Worm (Caenorhabditis elegans) whole organism, L3 larva: ENCODE data around the gene W01D2.1.

Source experiments
- ama-1 ChIP-seq: fragments of 150-350 bp; optimal IDR thresholded peaks from 2 replicates; lab custom pipeline; 2018
- ceh-28 ChIP-seq: fragments of 150-350 bp; optimal IDR thresholded peaks from 2 replicates; lab custom pipeline; 2014; ENCODE audit warnings: missing biosample characterization, missing genetic modification reagents, missing genetic modification characterization
- ceh-82 ChIP-seq: fragments of 150-350 bp; optimal IDR thresholded peaks from 2 replicates; lab custom pipeline; 2014; ENCODE audit warnings: missing biosample characterization, missing genetic modification characterization
- daf-12 ChIP-seq: fragments of 150-350 bp; optimal IDR thresholded peaks from 2 replicates; lab custom pipeline; 2014; ENCODE audit warnings: missing biosample characterization, missing genetic modification reagents, missing genetic modification characterization
- elt-3 ChIP-seq, 3 experiments: fragments of 150-350 bp in 1 of 3; sonication (generic microtip) in 2 of 3; optimal IDR thresholded peaks; 2 replicates in 2 of 3; 4 replicates in 1 of 3; lab custom pipeline; 2014 to 2017; ENCODE audit warnings: missing biosample characterization in 3 of 3, missing genetic modification characterization in 3 of 3
- fkh-2 ChIP-seq: fragments of 150-350 bp; optimal IDR thresholded peaks from 2 replicates; lab custom pipeline; 2014; ENCODE audit warnings: missing biosample characterization, missing genetic modification reagents, missing genetic modification characterization
- hmg-11 ChIP-seq: sonication (generic microtip); optimal IDR thresholded peaks from 2 replicates; lab custom pipeline; 2016; ENCODE audit warnings: missing genetic modification characterization, missing compliant biosample characterization
- jun-1 ChIP-seq: fragments of 150-350 bp; optimal IDR thresholded peaks from 2 replicates; lab custom pipeline; 2014; ENCODE audit warnings: missing biosample characterization, missing genetic modification reagents, missing genetic modification characterization
- lin-15B ChIP-seq: fragments of 150-350 bp; optimal IDR thresholded peaks from 2 replicates; lab custom pipeline; 2014; ENCODE audit warnings: missing biosample characterization, missing genetic modification characterization
- mdl-1 ChIP-seq: fragments of 150-350 bp; optimal IDR thresholded peaks from 2 replicates; lab custom pipeline; 2014; ENCODE audit warnings: missing biosample characterization, missing genetic modification characterization
- nfya-1 ChIP-seq: sonication (generic microtip); optimal IDR thresholded peaks from 2 replicates; lab custom pipeline; 2017; ENCODE audit warnings: missing genetic modification characterization, mild to moderate bottlenecking, missing compliant biosample characterization, antibody characterized with exemption, moderate library complexity; ENCODE audit not compliant: insufficient read depth
- nhr-23 ChIP-seq: fragments of 150-350 bp; optimal IDR thresholded peaks from 2 replicates; lab custom pipeline; 2014; ENCODE audit warnings: missing biosample characterization, missing genetic modification reagents, missing genetic modification characterization
- nhr-67 ChIP-seq: fragments of 150-350 bp; optimal IDR thresholded peaks from 2 replicates; lab custom pipeline; 2014; ENCODE audit warnings: missing biosample characterization, missing genetic modification characterization
- nhr-77 ChIP-seq: fragments of 150-350 bp; optimal IDR thresholded peaks from 2 replicates; lab custom pipeline; 2014; ENCODE audit warnings: missing biosample characterization, missing genetic modification characterization
- pqm-1 ChIP-seq: fragments of 150-350 bp; optimal IDR thresholded peaks from 2 replicates; lab custom pipeline; 2017; ENCODE audit warnings: missing biosample characterization, missing genetic modification characterization, inconsistent platforms
- skn-1 ChIP-seq: fragments of 150-350 bp; optimal IDR thresholded peaks from 2 replicates; lab custom pipeline; 2014; ENCODE audit warnings: missing biosample characterization, missing genetic modification characterization
- snpc-4 ChIP-seq: fragments of 150-350 bp; optimal IDR thresholded peaks from 2 replicates; lab custom pipeline; 2014; ENCODE audit warnings: missing biosample characterization, missing genetic modification characterization
- ztf-4 ChIP-seq: fragments of 150-350 bp; optimal IDR thresholded peaks from 2 replicates; lab custom pipeline; 2014; ENCODE audit warnings: missing biosample characterization, missing genetic modification characterization

The W01D2.1 gene

DNA sequence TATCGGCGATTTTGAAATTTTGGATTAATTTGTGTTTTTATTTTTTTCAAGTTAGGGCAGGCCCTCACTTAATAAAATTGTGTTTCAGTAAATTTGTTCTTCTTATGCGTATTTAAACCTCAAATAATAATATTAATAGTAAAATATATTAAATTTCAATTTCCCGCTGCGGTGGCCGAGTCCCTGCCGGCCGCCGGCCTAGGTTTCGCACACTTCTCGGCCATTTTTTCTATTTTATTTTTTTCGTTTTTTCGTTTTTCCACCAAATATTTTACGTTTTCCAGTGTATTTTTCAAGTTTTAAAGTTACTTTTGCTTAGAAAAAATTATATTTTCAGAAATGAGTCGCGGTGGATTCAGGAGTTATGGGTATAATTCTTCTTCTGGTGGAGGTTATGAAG is 41.6 kb downstream of the W01D2.1 start, which contains the start of gene rbm-28:
Gene rbm-28, plus strand, starts transcription at position 338 of the 400 bp plus-strand sequence.
- TF ChIP-seq hmg-11 (tag; lab: Kevin White, UChicago), result peak; percentile 40
- no peak for TF ChIP-seq ztf-4 (tag; lab: Kevin White, UChicago)
- TF ChIP-seq nhr-67, result no peak
- TF ChIP-seq ceh-28, result no peak
- no peak for TF ChIP-seq fkh-2
- peak; percentile 35 for TF ChIP-seq snpc-4
- no peak for TF ChIP-seq nhr-77
- TF ChIP-seq nfya-1 (tag; lab: Kevin White, UChicago), result peak; percentile 31
- no peak for TF ChIP-seq elt-3 (tag; optimal IDR thresholded peaks at IDR 0.05; lab: Kevin White, UChicago)
- no peak for TF ChIP-seq mdl-1 (tag; lab: Kevin White, UChicago)
- TF ChIP-seq lin-15B (tag; lab: Kevin White, UChicago), result peak; percentile 54
- no peak for TF ChIP-seq jun-1 (tag; lab: Kevin White, UChicago)
- TF ChIP-seq nhr-23 (tag; lab: Kevin White, UChicago), result peak; percentile 47
- TF ChIP-seq daf-12, result no peak
- TF ChIP-seq ama-1 (lab: Kevin White, UChicago), result no peak
- TF ChIP-seq pqm-1 (tag; lab: Kevin White, UChicago), result no peak
- no peak for TF ChIP-seq ceh-82 (tag; lab: Kevin White, UChicago)

DNA sequence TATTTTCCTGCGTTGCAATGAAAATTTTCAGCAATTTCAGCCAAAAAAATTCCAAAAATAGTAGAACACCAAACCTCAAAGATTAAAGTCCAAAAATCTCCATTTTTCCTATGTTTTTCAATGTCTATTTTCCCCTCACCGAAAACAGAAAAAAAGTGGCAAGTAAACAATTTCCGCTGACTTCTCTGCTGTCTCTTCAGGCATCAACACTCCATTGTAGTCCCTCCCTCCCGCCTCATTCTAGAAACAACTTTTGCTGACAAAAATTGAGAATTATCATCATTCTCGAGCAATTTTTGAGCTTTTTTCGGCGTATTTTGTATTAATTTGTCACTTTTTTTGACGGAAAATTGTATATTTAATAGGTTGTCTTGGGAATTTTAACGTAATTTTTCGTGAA is 49.8 kb downstream of the W01D2.1 start:
- TF ChIP-seq skn-1 (tag; lab: Kevin White, UChicago), result peak; percentile 49
